Fruit fly (Drosophila melanogaster) whole organism, embryonic: ENCODE results near the gene CG8668.

Source experiments
- Abd-B ChIP-seq: fragments of 200-800 bp; sonication (Bioruptor generic); optimal IDR thresholded peaks from 2 replicates; lab custom pipeline; 2018; ENCODE audit warnings: missing biosample characterization, mild to moderate bottlenecking, missing genetic modification characterization, moderate library complexity
- Asciz ChIP-seq: fragments of 200-800 bp; sonication (Bioruptor generic); optimal IDR thresholded peaks from 2 replicates; lab custom pipeline; 2017; ENCODE audit warnings: missing biosample characterization, mild to moderate bottlenecking, missing genetic modification characterization, missing genetic modification reagents
- B-H1 ChIP-seq: fragments of 200-800 bp; sonication (Bioruptor generic); IDR thresholded peaks from 3 replicates; pipeline ENCODE4 v1.3.6; 2022; ENCODE audit warnings: missing biosample characterization, missing genetic modification characterization
- B-H2 ChIP-seq: fragments of 200-800 bp; sonication (Bioruptor generic); optimal IDR thresholded peaks from 2 replicates; lab custom pipeline; 2018; ENCODE audit warnings: missing biosample characterization, mild to moderate bottlenecking, missing genetic modification characterization
- CG10274 ChIP-seq: fragments of 200-800 bp; sonication (Bioruptor generic); optimal IDR thresholded peaks from 3 replicates; lab custom pipeline; 2017; ENCODE audit warnings: missing biosample characterization, mild to moderate bottlenecking, missing genetic modification characterization
- CG10366 ChIP-seq: fragments of 200-800 bp; sonication (Bioruptor generic); IDR thresholded peaks from 2 replicates; pipeline ENCODE4 v1.3.6; 2022; ENCODE audit warnings: missing biosample characterization, missing genetic modification characterization
- CG10431 ChIP-seq: fragments of 200-800 bp; sonication (Bioruptor generic); optimal IDR thresholded peaks from 3 replicates; lab custom pipeline; 2018; ENCODE audit warnings: missing biosample characterization, mild to moderate bottlenecking, missing genetic modification characterization
- CG11560 ChIP-seq: fragments of 200-800 bp; sonication (Bioruptor generic); IDR thresholded peaks from 3 replicates; pipeline ENCODE4 v1.3.6; 2022; ENCODE audit warnings: missing biosample characterization, missing genetic modification characterization
- CG13894 ChIP-seq: fragments of 200-800 bp; sonication (Bioruptor generic); optimal IDR thresholded peaks from 3 replicates; lab custom pipeline; 2018; ENCODE audit warnings: missing biosample characterization, mild to moderate bottlenecking, missing genetic modification characterization, moderate library complexity
- CG1529 ChIP-seq: fragments of 200-800 bp; sonication (Bioruptor generic); optimal IDR thresholded peaks from 3 replicates; lab custom pipeline; 2018; ENCODE audit warnings: missing biosample characterization, missing genetic modification characterization
- CG18619 ChIP-seq: fragments of 200-800 bp; sonication (Bioruptor generic); optimal IDR thresholded peaks from 3 replicates; lab custom pipeline; 2017; ENCODE audit warnings: missing biosample characterization, mild to moderate bottlenecking, missing genetic modification characterization
- CG2129 ChIP-seq: fragments of 200-800 bp; sonication (Bioruptor generic); IDR thresholded peaks from 2 replicates; pipeline ENCODE4 v1.3.6; 2022; ENCODE audit warnings: missing biosample characterization, missing genetic modification characterization; ENCODE audit not compliant: partially characterized antibody
- CG2889 ChIP-seq: fragments of 200-800 bp; sonication (Bioruptor generic); IDR thresholded peaks from 3 replicates; pipeline ENCODE4 v1.3.6; 2022; ENCODE audit warnings: missing biosample characterization, missing genetic modification characterization
- CG3065 ChIP-seq: fragments of 200-800 bp; sonication (Bioruptor generic); optimal IDR thresholded peaks from 2 replicates; lab custom pipeline; 2016; ENCODE audit warnings: missing biosample characterization, missing genetic modification characterization
- CG32772 ChIP-seq: fragments of 200-800 bp; sonication (Bioruptor generic); IDR thresholded peaks from 2 replicates; pipeline ENCODE4 v1.3.6; 2022; ENCODE audit warnings: missing biosample characterization, missing genetic modification characterization
- CG6272 ChIP-seq: fragments of 200-800 bp; sonication (Bioruptor generic); IDR thresholded peaks from 2 replicates; pipeline ENCODE4 v1.3.6; 2022; ENCODE audit warnings: missing biosample characterization, missing genetic modification characterization
- CG6854 ChIP-seq: fragments of 200-800 bp; sonication (Bioruptor generic); optimal IDR thresholded peaks from 3 replicates; lab custom pipeline; 2017; ENCODE audit warnings: missing biosample characterization, mild to moderate bottlenecking, missing genetic modification characterization
- CG7372 ChIP-seq: fragments of 200-800 bp; sonication (Bioruptor generic); IDR thresholded peaks from 2 replicates; pipeline ENCODE4 v1.3.6; 2022; ENCODE audit warnings: missing biosample characterization, missing genetic modification characterization
- CG7987 ChIP-seq: fragments of 200-800 bp; sonication (Bioruptor generic); optimal IDR thresholded peaks from 2 replicates; lab custom pipeline; 2018; ENCODE audit warnings: missing biosample characterization, mild to moderate bottlenecking, missing genetic modification characterization, moderate library complexity
- CG9932 ChIP-seq: fragments of 200-800 bp; sonication (Bioruptor generic); IDR thresholded peaks from 2 replicates; pipeline ENCODE4 v1.3.6; 2022; ENCODE audit warnings: missing biosample characterization, missing genetic modification characterization
- CTCF ChIP-seq: fragments of 200-800 bp; sonication (Bioruptor generic); optimal IDR thresholded peaks from 2 replicates; lab custom pipeline; 2017; ENCODE audit warnings: missing biosample characterization, mild to moderate bottlenecking, missing genetic modification characterization, moderate library complexity
- E2f2 ChIP-seq: fragments of 200-800 bp; sonication (Bioruptor generic); IDR thresholded peaks from 2 replicates; pipeline ENCODE4 v1.3.6; 2022; ENCODE audit warnings: missing biosample characterization, missing genetic modification characterization
- Fer1 ChIP-seq: fragments of 200-800 bp; sonication (Bioruptor generic); optimal IDR thresholded peaks from 2 replicates; lab custom pipeline; 2017; ENCODE audit warnings: missing biosample characterization, mild to moderate bottlenecking, missing genetic modification characterization
- Hsf ChIP-seq: fragments of 200-800 bp; sonication (Bioruptor generic); optimal IDR thresholded peaks from 3 replicates; lab custom pipeline; 2016; ENCODE audit warnings: missing biosample characterization, missing genetic modification characterization
- Jarid2 ChIP-seq: fragments of 200-800 bp; sonication (Bioruptor generic); optimal IDR thresholded peaks from 3 replicates; lab custom pipeline; 2017; ENCODE audit warnings: mild to moderate bottlenecking, missing biosample characterization, missing genetic modification reagents, missing genetic modification characterization
- Max ChIP-seq: fragments of 200-800 bp; sonication (Bioruptor generic); optimal IDR thresholded peaks from 2 replicates; lab custom pipeline; 2016; ENCODE audit warnings: missing biosample characterization, mild to moderate bottlenecking, missing genetic modification characterization
- Oaz ChIP-seq: fragments of 200-800 bp; sonication (Bioruptor generic); IDR thresholded peaks from 2 replicates; pipeline ENCODE4 v1.3.6; 2022; ENCODE audit warnings: missing biosample characterization, missing genetic modification characterization
- Oli ChIP-seq: fragments of 200-800 bp; sonication (Bioruptor generic); optimal IDR thresholded peaks from 2 replicates; lab custom pipeline; 2018; ENCODE audit warnings: missing biosample characterization, mild to moderate bottlenecking, missing genetic modification characterization, moderate library complexity
- Rfx ChIP-seq: fragments of 200-800 bp; sonication (Bioruptor generic); IDR thresholded peaks from 2 replicates; pipeline ENCODE4 v1.3.6; 2022; ENCODE audit warnings: missing biosample characterization, missing genetic modification characterization
- Side ChIP-seq: fragments of 200-800 bp; sonication (Bioruptor generic); optimal IDR thresholded peaks from 2 replicates; lab custom pipeline; 2016; ENCODE audit warnings: missing biosample characterization, missing genetic modification characterization
- Taf1 ChIP-seq: fragments of 200-800 bp; sonication (Bioruptor generic); IDR thresholded peaks from 2 replicates; pipeline ENCODE4 v1.3.6; 2022; ENCODE audit warnings: missing biosample characterization, missing genetic modification characterization
- Usf ChIP-seq: fragments of 200-800 bp; sonication (Bioruptor generic); optimal IDR thresholded peaks from 2 replicates; lab custom pipeline; 2017; ENCODE audit warnings: missing genotype, missing biosample characterization, missing genetic modification characterization
- ato ChIP-seq: fragments of 200-800 bp; sonication (Bioruptor generic); IDR thresholded peaks from 2 replicates; pipeline ENCODE4 v1.3.6; 2022; ENCODE audit warnings: missing biosample characterization, missing genetic modification characterization; ENCODE audit not compliant: partially characterized antibody
- bigmax ChIP-seq: fragments of 200-800 bp; sonication (Bioruptor generic); optimal IDR thresholded peaks from 2 replicates; lab custom pipeline; 2018; ENCODE audit warnings: missing biosample characterization, mild to moderate bottlenecking, missing genetic modification characterization
- cato ChIP-seq: fragments of 200-800 bp; sonication (Bioruptor generic); optimal IDR thresholded peaks from 2 replicates; lab custom pipeline; 2016; ENCODE audit warnings: missing biosample characterization, missing genetic modification characterization, borderline replicate concordance
- chif ChIP-seq, 2 experiments: fragments of 200-800 bp; sonication (Bioruptor generic); optimal IDR thresholded peaks; 3 replicates each; lab custom pipeline; 2016; ENCODE audit warnings: missing biosample characterization in 2 of 2, missing genetic modification characterization in 2 of 2
- danr ChIP-seq: fragments of 200-800 bp; sonication (Bioruptor generic); IDR thresholded peaks from 2 replicates; pipeline ENCODE4 v1.3.6; 2022; ENCODE audit warnings: missing biosample characterization, missing genetic modification characterization
- ems ChIP-seq: fragments of 200-800 bp; sonication (Bioruptor generic); optimal IDR thresholded peaks from 3 replicates; lab custom pipeline; 2016; ENCODE audit warnings: missing biosample characterization, missing genetic modification characterization
- ewg ChIP-seq: fragments of 200-800 bp; sonication (Bioruptor generic); optimal IDR thresholded peaks from 3 replicates; lab custom pipeline; 2017; ENCODE audit warnings: mild to moderate bottlenecking, missing biosample characterization, missing genetic modification reagents, missing genetic modification characterization
- fd3F ChIP-seq: fragments of 200-800 bp; sonication (Bioruptor generic); optimal IDR thresholded peaks from 2 replicates; lab custom pipeline; 2018; ENCODE audit warnings: missing biosample characterization, mild to moderate bottlenecking, missing genetic modification characterization, moderate library complexity
- gcm ChIP-seq: fragments of 200-800 bp; sonication (Bioruptor generic); optimal IDR thresholded peaks from 2 replicates; lab custom pipeline; 2019; ENCODE audit warnings: missing biosample characterization, mild to moderate bottlenecking, missing genetic modification characterization, moderate library complexity
- grau ChIP-seq: fragments of 200-800 bp; optimal IDR thresholded peaks from 3 replicates; lab custom pipeline; 2019; ENCODE audit warnings: missing biosample characterization, mild to moderate bottlenecking, missing genetic modification characterization, moderate library complexity
- ham ChIP-seq: fragments of 200-800 bp; sonication (Bioruptor generic); IDR thresholded peaks from 2 replicates; pipeline ENCODE4 v1.3.6; 2022; ENCODE audit warnings: missing biosample characterization, missing genetic modification characterization
- jumu ChIP-seq: fragments of 200-800 bp; sonication (Bioruptor generic); optimal IDR thresholded peaks from 3 replicates; lab custom pipeline; 2016; ENCODE audit warnings: missing biosample characterization, missing genetic modification characterization
- lov ChIP-seq, 2 experiments: fragments of 200-800 bp in 1 of 2; fragments of >200 bp in 1 of 2; sonication (Bioruptor generic) in 1 of 2; IDR thresholded peaks in 1 of 2; optimal IDR thresholded peaks in 1 of 2; 2 replicates in 1 of 2; 3 replicates in 1 of 2; pipeline versions ENCODE4 v1.3.6 to Lab custom; 2017 to 2022; ENCODE audit warnings: missing biosample characterization in 1 of 2, missing genetic modification characterization in 1 of 2
- psq ChIP-seq: fragments of 200-800 bp; sonication (Bioruptor generic); optimal IDR thresholded peaks from 2 replicates; lab custom pipeline; 2017; ENCODE audit warnings: missing biosample characterization, missing genetic modification characterization
- sima ChIP-seq: fragments of 200-800 bp; sonication (Bioruptor generic); optimal IDR thresholded peaks from 2 replicates; lab custom pipeline; 2016; ENCODE audit warnings: missing biosample characterization, missing genetic modification characterization
- slbo ChIP-seq: fragments of 200-800 bp; sonication (Bioruptor generic); IDR thresholded peaks from 2 replicates; pipeline ENCODE4 v1.3.6; 2022; ENCODE audit warnings: missing biosample characterization, missing genetic modification characterization
- slou ChIP-seq: fragments of 200-800 bp; sonication (Bioruptor generic); optimal IDR thresholded peaks from 3 replicates; lab custom pipeline; 2016; ENCODE audit warnings: missing biosample characterization, missing genetic modification characterization
- sr ChIP-seq: fragments of 200-800 bp; sonication (Bioruptor generic); IDR thresholded peaks from 3 replicates; pipeline ENCODE4 v1.3.6; 2022; ENCODE audit warnings: missing biosample characterization, missing genetic modification characterization
- vfl ChIP-seq: fragments of 200-800 bp; sonication (Bioruptor generic); optimal IDR thresholded peaks from 2 replicates; lab custom pipeline; 2016; ENCODE audit warnings: missing biosample characterization, missing genetic modification characterization
- yki ChIP-seq: fragments of >200 bp; optimal IDR thresholded peaks from 3 replicates; lab custom pipeline; 2018

CG8668 gene

DNA sequence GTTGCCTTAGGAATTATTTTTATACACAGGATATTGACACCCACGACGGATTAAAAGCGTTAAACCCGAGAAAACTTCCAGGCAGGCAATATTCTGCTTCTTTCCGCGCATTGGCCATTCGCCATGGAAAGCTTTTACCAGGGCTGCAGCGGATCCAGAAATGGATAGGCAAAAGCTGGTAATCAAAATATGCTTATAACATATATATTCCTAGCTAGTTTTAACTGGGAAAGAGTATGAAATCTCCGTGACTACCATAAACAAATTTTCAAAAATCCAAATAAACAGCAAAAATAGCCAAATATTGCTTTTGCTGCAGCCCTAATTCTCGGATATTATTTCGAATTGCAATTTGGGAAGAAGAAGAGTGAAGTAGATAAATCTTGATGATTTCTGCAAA lies 32.7 kb downstream of the CG8668 start, which contains the start of the genes PAPLA1 and Rbsn-5 (continued):
- no peak for TF ChIP-seq CG2129
- TF ChIP-seq Oaz (GFP tag; lab: Robert Waterston, UW), result peak; percentile 81
- peak; percentile 93 for TF ChIP-seq CG2889
- TF ChIP-seq Jarid2 (GFP tag; lab: Kevin White, UChicago), result peak; percentile 63
- TF ChIP-seq ewg (GFP tag; lab: Kevin White, UChicago), result peak; percentile 91
- peak; percentile 90 for TF ChIP-seq Oli (tag; lab: Kevin White, UChicago)
- peak; percentile 87 for TF ChIP-seq ham (GFP tag; lab: Robert Waterston, UW)
- peak; percentile 75 for TF ChIP-seq CG10274 (GFP tag; lab: Kevin White, UChicago)
- TF ChIP-seq Asciz (GFP tag; lab: Kevin White, UChicago), result peak; percentile 75
- peak; percentile 94 for TF ChIP-seq CG13894 (tag; lab: Kevin White, UChicago)
- peak; percentile 72 for TF ChIP-seq E2f2 (GFP tag; lab: Robert Waterston, UW)
- TF ChIP-seq slbo (GFP tag; lab: Robert Waterston, UW), result peak; percentile 97
- TF ChIP-seq CG6854 (GFP tag; lab: Kevin White, UChicago), result peak; percentile 77
- TF ChIP-seq jumu (GFP tag; lab: Kevin White, UChicago), result peak; percentile 96
- peak; percentile 84 for TF ChIP-seq CG1529
- TF ChIP-seq Fer1 (GFP tag; lab: Kevin White, UChicago), result peak; percentile 93
- TF ChIP-seq slou (GFP tag; lab: Kevin White, UChicago), result peak; percentile 96
- TF ChIP-seq Hsf, result peak; percentile 96
- peak; percentile 45 for TF ChIP-seq yki (lab: Kevin White, UChicago)
- TF ChIP-seq Usf (GFP tag; lab: Kevin White, UChicago), result peak; percentile 82
- TF ChIP-seq ato (GFP tag; lab: Robert Waterston, UW), result no peak
- TF ChIP-seq CTCF (GFP tag; lab: Kevin White, UChicago), result peak; percentile 46
- TF ChIP-seq Taf1 (GFP tag; lab: Robert Waterston, UW), result peak; percentile 78
- peak; percentile 93 for TF ChIP-seq Side (GFP tag; lab: Kevin White, UChicago)
- TF ChIP-seq danr (GFP tag; lab: Robert Waterston, UW), result peak; percentile 84
- peak; percentile 97 for TF ChIP-seq B-H2 (GFP tag; lab: Kevin White, UChicago)
- peak; percentile 81 for TF ChIP-seq CG7987 (GFP tag; lab: Kevin White, UChicago)
- TF ChIP-seq CG32772, result peak; percentile 94
- TF ChIP-seq CG3065 (GFP tag; lab: Kevin White, UChicago), result peak; percentile 92
- TF ChIP-seq gcm, result peak; percentile 84
- TF ChIP-seq CG10431, result peak; percentile 69
- peak; percentile 88 for TF ChIP-seq CG18619 (GFP tag; lab: Kevin White, UChicago)
- TF ChIP-seq Max (GFP tag; lab: Kevin White, UChicago), result peak; percentile 96
- TF ChIP-seq B-H1 (GFP tag; lab: Robert Waterston, UW), result peak; percentile 90
- TF ChIP-seq fd3F (GFP tag; lab: Kevin White, UChicago), result peak; percentile 88
- peak; percentile 91 for TF ChIP-seq grau (tag; lab: Kevin White, UChicago)
- peak; percentile 96 for TF ChIP-seq Abd-B (GFP tag; lab: Kevin White, UChicago)
- TF ChIP-seq sima, result peak; percentile 89
- peak; percentile 95 for TF ChIP-seq chif (GFP tag; optimal IDR thresholded peaks at IDR 0.05; lab: Kevin White, UChicago)
- peak; percentile 74 for TF ChIP-seq psq
- peak; percentile 93 for TF ChIP-seq CG6272 (GFP tag; lab: Robert Waterston, UW)
- peak; percentile 95 for TF ChIP-seq ems
- peak; percentile 79; the same call in 2 of the 3 replicates for TF ChIP-seq CG11560 (tag; lab: Robert Waterston, UW)
- TF ChIP-seq CG7372 (GFP tag; lab: Robert Waterston, UW), result peak; percentile 91
- TF ChIP-seq sr (GFP tag; lab: Robert Waterston, UW), result peak; percentile 26; the same call in 1 of the 3 replicates
- TF ChIP-seq CG10366, result peak; percentile 90
- peak; percentile 96 for TF ChIP-seq Rfx (GFP tag; lab: Robert Waterston, UW)
- TF ChIP-seq CG9932 (GFP tag; lab: Robert Waterston, UW), result peak; percentile 95
- peak; percentile 92 for TF ChIP-seq cato (GFP tag; lab: Kevin White, UChicago)
- TF ChIP-seq lov (optimal IDR thresholded peaks at IDR 0.05; lab: Kevin White, UChicago), result no peak
- TF ChIP-seq lov (GFP tag; IDR thresholded peaks at IDR 0.05; lab: Robert Waterston, UW), result peak; percentile 87
- TF ChIP-seq vfl, result peak; percentile 94
- no peak for TF ChIP-seq bigmax (GFP tag; lab: Kevin White, UChicago)
